Worm (Caenorhabditis elegans): Measurements from ENCODE around the gene fbxb-43.
"Not testable (repeated sequence)": the region's sequence is repeated elsewhere in the genome, so short reads cannot be mapped to it uniquely, and the experiment has no call there.

DNA sequence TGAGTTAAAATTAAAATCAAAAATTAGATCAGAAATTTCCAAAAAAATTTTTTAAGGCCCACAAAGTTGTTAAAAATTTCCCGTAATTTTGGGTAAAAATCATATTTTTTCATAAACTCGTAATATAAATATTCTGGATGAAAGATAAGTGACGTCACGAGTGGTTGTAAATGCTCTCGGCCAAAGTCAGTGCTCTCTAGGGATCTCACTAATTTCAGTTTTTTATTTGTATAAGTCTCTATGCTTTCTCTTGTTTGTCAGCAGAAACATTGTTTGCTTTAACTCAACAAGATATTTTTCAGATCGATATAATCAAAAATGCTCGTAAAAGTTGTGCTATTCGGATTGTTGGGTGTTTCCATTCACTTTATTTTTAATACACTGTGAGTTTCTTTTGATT, 7.2 kb downstream of the fbxb-43 start, which contains the start of gene K05F6.4:
- TF ChIP-seq lsy-2 (tag; optimal IDR thresholded peaks at IDR 0.05); ama-1 (optimal IDR thresholded peaks at IDR 0.05): not testable (repeated sequence)

Measured in whole organism, L1 larva.